Fruit fly (Drosophila melanogaster) whole organism, prepupa: ENCODE results near the gene RpS29.

Experiments used
- cyc ChIP-seq: fragments of 200-800 bp; sonication (Bioruptor generic); optimal IDR thresholded peaks from 3 replicates; lab custom pipeline; 2016; ENCODE audit warnings: missing biosample characterization, missing genetic modification characterization
- fd59A ChIP-seq: fragments of 200-800 bp; sonication (Bioruptor generic); optimal IDR thresholded peaks from 2 replicates; lab custom pipeline; 2017; ENCODE audit warnings: missing biosample characterization, mild to moderate bottlenecking, missing genetic modification characterization, missing genetic modification reagents
- lz ChIP-seq: fragments of 200-800 bp; sonication (Bioruptor generic); optimal IDR thresholded peaks from 3 replicates; lab custom pipeline; 2016; ENCODE audit warnings: missing biosample characterization, missing genetic modification characterization

DNA sequence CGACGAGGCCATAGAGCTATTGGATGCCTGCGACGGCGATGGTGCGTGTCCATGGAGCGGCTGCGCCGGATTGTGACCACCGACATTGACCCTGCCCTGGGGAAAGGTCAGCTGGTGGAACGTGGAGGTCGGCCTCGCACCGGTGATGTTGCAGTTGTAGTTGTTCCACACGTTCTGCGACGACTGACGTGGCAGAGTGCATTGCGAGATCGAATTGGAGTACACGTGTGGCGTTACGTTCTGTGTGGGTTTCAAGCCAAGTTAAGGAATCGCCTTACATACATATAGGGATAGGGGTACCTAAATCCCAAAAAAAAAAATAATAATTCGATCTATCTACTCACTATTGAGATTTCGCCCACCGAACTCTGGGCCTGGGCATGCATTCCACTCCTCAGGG, 42.7 kb upstream of the RpS29 start:
- TF ChIP-seq lz (no peak), fd59A (no peak), cyc (no peak)
